Worm (Caenorhabditis elegans): ENCODE data around the gene anmt-1.

Gene anmt-1

DNA sequence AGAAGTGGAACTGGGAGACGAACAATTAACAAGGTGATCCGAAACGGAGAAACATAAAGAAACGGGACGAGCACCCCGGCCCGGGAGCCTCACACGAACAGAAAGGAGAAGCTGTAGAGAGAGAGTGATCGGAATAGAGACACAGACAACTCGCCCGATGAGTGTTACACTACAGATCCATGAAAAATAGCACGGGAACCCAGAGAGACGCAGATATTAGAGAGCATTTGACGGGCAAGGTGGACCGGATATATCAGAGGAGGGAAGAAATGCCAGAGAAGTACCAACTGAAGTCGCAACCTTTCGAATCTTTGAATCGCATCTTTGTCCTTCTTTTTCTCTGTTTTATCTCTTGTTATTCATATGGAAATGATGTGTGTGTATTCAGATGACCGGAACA, at the start of gene anmt-1:
anmt-1 (plus strand) TSS at position 388 of the 400 bp plus-strand sequence.
- TF ChIP-seq mab-5 (tag; optimal IDR thresholded peaks at IDR 0.05): no peak
- TF ChIP-seq ceh-43 (GFP tag; optimal IDR thresholded peaks at IDR 0.05): no peak
- TF ChIP-seq nhr-2 (tag; optimal IDR thresholded peaks at IDR 0.05): no peak
- no peak for TF ChIP-seq sptf-1 (tag; optimal IDR thresholded peaks at IDR 0.05)
- TF ChIP-seq zip-8 (tag; optimal IDR thresholded peaks at IDR 0.05): no peak
- TF ChIP-seq elt-1 (tag; optimal IDR thresholded peaks at IDR 0.05; ENCODE audit: borderline replicate concordance, insufficient read depth): no peak
- TF ChIP-seq unc-120 (tag; optimal IDR thresholded peaks at IDR 0.05; ENCODE audit: poor library complexity, severe bottlenecking): peak; percentile 52
- no peak for TF ChIP-seq nhr-28 (tag; optimal IDR thresholded peaks at IDR 0.05)
- TF ChIP-seq hlh-1 (tag; optimal IDR thresholded peaks at IDR 0.05): peak; percentile 61
- TF ChIP-seq M03D4.4 (tag; optimal IDR thresholded peaks at IDR 0.05): no peak
- TF ChIP-seq drap-1 (GFP tag; optimal IDR thresholded peaks at IDR 0.05): no peak
- TF ChIP-seq unc-62 (GFP tag; optimal IDR thresholded peaks at IDR 0.05): peak; percentile 42
- TF ChIP-seq ham-2 (GFP tag; optimal IDR thresholded peaks at IDR 0.05): no peak
- no peak for TF ChIP-seq elt-3 (tag; optimal IDR thresholded peaks at IDR 0.05)

- TF ChIP-seq unc-120 (tag; optimal IDR thresholded peaks at IDR 0.05; ENCODE audit: poor library complexity, severe bottlenecking): no peak
- TF ChIP-seq nhr-76 (tag; optimal IDR thresholded peaks at IDR 0.05): no peak
- no peak for TF ChIP-seq drap-1 (GFP tag; optimal IDR thresholded peaks at IDR 0.05)
- no peak for TF ChIP-seq flh-1 (GFP tag; optimal IDR thresholded peaks at IDR 0.05)
- TF ChIP-seq nhr-2 (tag; optimal IDR thresholded peaks at IDR 0.05): no peak
- no peak for TF ChIP-seq nhr-28 (tag; optimal IDR thresholded peaks at IDR 0.05)
- peak; percentile 63 for TF ChIP-seq hlh-1 (tag; optimal IDR thresholded peaks at IDR 0.05)
Observed at ce11 chrIII:8636803-8637202, 47.8 kb upstream of the anmt-1 start.

ce11 chrIII:8639188-8639795, 45.3 kb upstream of the anmt-1 start, which contains the start of gene fip-1:
TSS of gene fip-1 (plus strand) at chrIII:8639745.
- no peak for TF ChIP-seq ceh-83 (GFP tag; optimal IDR thresholded peaks at IDR 0.05)
- TF ChIP-seq nhr-76 (tag; optimal IDR thresholded peaks at IDR 0.05): no peak
- TF ChIP-seq unc-62 (GFP tag; optimal IDR thresholded peaks at IDR 0.05): no peak
- TF ChIP-seq unc-39 (tag; optimal IDR thresholded peaks at IDR 0.05): no peak
- TF ChIP-seq hlh-1 (tag; optimal IDR thresholded peaks at IDR 0.05): no peak
- TF ChIP-seq zip-8 (tag; optimal IDR thresholded peaks at IDR 0.05): no peak
- no peak for TF ChIP-seq ces-1 (GFP tag; optimal IDR thresholded peaks at IDR 0.05)
- TF ChIP-seq sem-2 (GFP tag; optimal IDR thresholded peaks at IDR 0.05): no peak
- no peak for TF ChIP-seq lsy-2 (tag; optimal IDR thresholded peaks at IDR 0.05)

ce11 chrIII:8643639-8644038, 41.0 kb upstream of the anmt-1 start, which contains the start of gene twk-7:
TSS of gene twk-7 (minus strand) at chrIII:8643739.
- TF ChIP-seq cnd-1 (tag; optimal IDR thresholded peaks at IDR 0.05) (no peak), unc-39 (tag; optimal IDR thresholded peaks at IDR 0.05) (no peak), nhr-237 (tag; optimal IDR thresholded peaks at IDR 0.05) (no peak), ceh-39 (tag; optimal IDR thresholded peaks at IDR 0.05) (no peak), mep-1 (tag; optimal IDR thresholded peaks at IDR 0.05) (no peak), nhr-2 (tag; optimal IDR thresholded peaks at IDR 0.05) (no peak)

DNA sequence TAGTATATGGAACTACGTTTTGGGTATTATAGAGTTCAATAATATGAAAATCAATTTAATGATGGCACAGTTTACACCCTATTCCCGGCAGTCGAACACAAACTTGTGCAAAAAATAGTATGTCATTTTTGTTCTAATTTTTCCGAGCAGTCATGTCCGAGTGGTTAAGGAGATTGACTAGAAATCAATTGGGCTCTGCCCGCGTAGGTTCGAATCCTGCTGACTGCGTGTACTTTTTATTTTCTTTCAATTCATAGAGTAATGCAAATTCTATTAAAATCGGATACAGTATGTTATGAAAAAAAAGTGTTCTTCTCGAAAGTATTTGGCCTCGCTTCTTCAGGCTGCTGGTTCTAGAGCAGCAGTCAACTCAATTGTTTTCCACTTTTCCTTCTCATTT, 38.6 kb upstream of the anmt-1 start:
- TF ChIP-seq elt-1 (tag; optimal IDR thresholded peaks at IDR 0.05; ENCODE audit: borderline replicate concordance, insufficient read depth): no peak
- TF ChIP-seq ces-1 (GFP tag; optimal IDR thresholded peaks at IDR 0.05): no peak
- TF ChIP-seq lsy-2 (tag; optimal IDR thresholded peaks at IDR 0.05): no peak
- no peak for TF ChIP-seq elt-3 (tag; optimal IDR thresholded peaks at IDR 0.05)
- TF ChIP-seq blmp-1 (tag; optimal IDR thresholded peaks at IDR 0.05): no peak

DNA sequence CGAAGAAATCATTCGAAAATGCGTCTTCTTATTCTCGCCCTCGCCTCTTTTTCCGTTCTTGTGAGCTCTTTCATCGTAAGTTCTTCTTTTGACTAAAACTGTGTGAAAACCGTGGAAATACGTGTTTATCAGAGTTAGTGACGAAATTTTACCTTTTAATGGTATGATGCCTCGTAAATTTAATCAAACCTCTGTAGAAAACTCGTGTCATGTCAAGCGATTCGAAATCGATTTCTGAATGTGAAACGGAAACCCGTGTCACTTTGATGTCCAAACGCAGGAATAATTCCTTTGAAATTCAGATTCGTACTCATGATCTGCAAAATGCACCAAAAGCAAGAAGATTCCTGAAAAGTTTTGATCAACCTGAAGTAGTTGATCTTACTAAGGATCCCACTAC, 36.0 kb upstream of the anmt-1 start, which contains the start of gene F22B7.3:
F22B7.3 (plus strand) TSS at position 301 of the 400 bp plus-strand sequence.
- TF ChIP-seq unc-120 (tag; optimal IDR thresholded peaks at IDR 0.05; ENCODE audit: poor library complexity, severe bottlenecking): no peak
- TF ChIP-seq elt-3 (tag; optimal IDR thresholded peaks at IDR 0.05): no peak
- no peak for TF ChIP-seq tbx-8 (GFP tag; optimal IDR thresholded peaks at IDR 0.05)
- TF ChIP-seq lin-13 (tag; optimal IDR thresholded peaks at IDR 0.05): no peak
- no peak for TF ChIP-seq unc-62 (GFP tag; optimal IDR thresholded peaks at IDR 0.05)
- TF ChIP-seq nhr-28 (tag; optimal IDR thresholded peaks at IDR 0.05): no peak
- no peak for TF ChIP-seq sptf-1 (tag; optimal IDR thresholded peaks at IDR 0.05)
- no peak for TF ChIP-seq ces-1 (GFP tag; optimal IDR thresholded peaks at IDR 0.05)
- TF ChIP-seq flh-1 (GFP tag; optimal IDR thresholded peaks at IDR 0.05): no peak
- TF ChIP-seq mep-1 (tag; optimal IDR thresholded peaks at IDR 0.05): no peak
- TF ChIP-seq blmp-1 (tag; optimal IDR thresholded peaks at IDR 0.05): no peak
- no peak for TF ChIP-seq nhr-76 (tag; optimal IDR thresholded peaks at IDR 0.05)

Measured in whole organism, mixed stage, embryonic.